Worm (Caenorhabditis elegans): Measurements from ENCODE around the gene ssp-33.
A peak's percentile ranks its signal among the peaks of the same experiment; 100 is the strongest.

Gene ssp-33

ce11 chrV:14685435-14686058, 25.6 kb upstream of the ssp-33 start, which contains the start of gene C47E8.4:
Gene C47E8.4, minus strand, starts transcription at chrV:14685485.
- TF ChIP-seq T22C8.4 (GFP tag; IDR thresholded peaks at IDR 0.05): 0 out of 2 replicates have a peak, but pooled peaks have one; percentile 50
- TF ChIP-seq ztf-23 (GFP tag; IDR thresholded peaks at IDR 0.05): peak; percentile 88
- no peak for TF ChIP-seq klf-2 (GFP tag; conservative IDR thresholded peaks at IDR 0.05)
- peak; percentile 69 for TF ChIP-seq flt-1 (GFP tag; IDR thresholded peaks at IDR 0.05)
- TF ChIP-seq cog-1 (tag; optimal IDR thresholded peaks at IDR 0.05): peak; percentile 90
- no peak for TF ChIP-seq tab-1 (GFP tag; IDR thresholded peaks at IDR 0.05)
- no peak for TF ChIP-seq ztf-29 (GFP tag; IDR thresholded peaks at IDR 0.05)

- TF ChIP-seq ztf-23 (GFP tag; IDR thresholded peaks at IDR 0.05) (no peak), klf-2 (GFP tag; conservative IDR thresholded peaks at IDR 0.05) (no peak), flt-1 (GFP tag; IDR thresholded peaks at IDR 0.05) (no peak), tab-1 (GFP tag; IDR thresholded peaks at IDR 0.05) (no peak), med-1 (GFP tag; optimal IDR thresholded peaks at IDR 0.05; ENCODE audit: insufficient read depth) (no peak)
Measured at ce11 chrV:14686231-14687105, 24.7 kb upstream of the ssp-33 start.

- no peak for TF ChIP-seq T22C8.4 (GFP tag; IDR thresholded peaks at IDR 0.05)
- TF ChIP-seq cog-1 (tag; optimal IDR thresholded peaks at IDR 0.05): no peak
- no peak for TF ChIP-seq tab-1 (GFP tag; IDR thresholded peaks at IDR 0.05)
Measured at ce11 chrV:14687106-14687964, 23.8 kb upstream of the ssp-33 start.

ce11 chrV:14688097-14688912, 22.9 kb upstream of the ssp-33 start, which contains the start of gene C47E8.11:
Gene C47E8.11, plus strand, starts transcription at chrV:14688616.
- TF ChIP-seq ztf-23 (GFP tag; IDR thresholded peaks at IDR 0.05) (no peak), cog-1 (tag; optimal IDR thresholded peaks at IDR 0.05) (no peak)

ce11 chrV:14689060-14689750, 22.0 kb upstream of the ssp-33 start, which contains the start of gene gasr-8:
Gene gasr-8, plus strand, starts transcription at chrV:14689110.
- TF ChIP-seq med-1 (GFP tag; optimal IDR thresholded peaks at IDR 0.05; ENCODE audit: insufficient read depth) (peak; percentile 2), T22C8.4 (GFP tag; IDR thresholded peaks at IDR 0.05) (peak; percentile 34; the same call in 1 of the 2 replicates), klf-2 (GFP tag; conservative IDR thresholded peaks at IDR 0.05) (0 out of 2 replicates have a peak, but pooled peaks have one; percentile 61), cog-1 (tag; optimal IDR thresholded peaks at IDR 0.05) (no peak), flt-1 (GFP tag; IDR thresholded peaks at IDR 0.05) (peak; percentile 88), ztf-23 (GFP tag; IDR thresholded peaks at IDR 0.05) (no peak), tab-1 (GFP tag; IDR thresholded peaks at IDR 0.05) (peak; percentile 79), ztf-29 (GFP tag; IDR thresholded peaks at IDR 0.05) (no peak)

ce11 chrV:14695713-14696112, 15.5 kb upstream of the ssp-33 start:
- TF ChIP-seq klf-2 (GFP tag; conservative IDR thresholded peaks at IDR 0.05) (no peak), med-1 (GFP tag; optimal IDR thresholded peaks at IDR 0.05; ENCODE audit: insufficient read depth) (no peak), flt-1 (GFP tag; IDR thresholded peaks at IDR 0.05) (no peak), tab-1 (GFP tag; IDR thresholded peaks at IDR 0.05) (no peak), cog-1 (tag; optimal IDR thresholded peaks at IDR 0.05) (no peak), T22C8.4 (GFP tag; IDR thresholded peaks at IDR 0.05) (no peak), ztf-29 (GFP tag; IDR thresholded peaks at IDR 0.05) (no peak), ztf-23 (GFP tag; IDR thresholded peaks at IDR 0.05) (no peak), ref-1 (GFP tag; conservative IDR thresholded peaks at IDR 0.05) (no peak)

ce11 chrV:14696604-14697307, 14.4 kb upstream of the ssp-33 start, which contains the start of gene unc-112:
Gene unc-112, minus strand, starts transcription at chrV:14696654.
- TF ChIP-seq ztf-29 (GFP tag; IDR thresholded peaks at IDR 0.05) (0 out of 2 replicates have a peak, but pooled peaks have one; percentile 31), ref-1 (GFP tag; conservative IDR thresholded peaks at IDR 0.05) (no peak), klf-2 (GFP tag; conservative IDR thresholded peaks at IDR 0.05) (0 out of 2 replicates have a peak, but pooled peaks have one; percentile 38), tab-1 (GFP tag; IDR thresholded peaks at IDR 0.05) (no peak), ztf-23 (GFP tag; IDR thresholded peaks at IDR 0.05) (peak; percentile 66; the same call in 1 of the 2 replicates), flt-1 (GFP tag; IDR thresholded peaks at IDR 0.05) (0 out of 2 replicates have a peak, but pooled peaks have one; percentile 11), T22C8.4 (GFP tag; IDR thresholded peaks at IDR 0.05) (no peak), cog-1 (tag; optimal IDR thresholded peaks at IDR 0.05) (peak; percentile 92), med-1 (GFP tag; optimal IDR thresholded peaks at IDR 0.05; ENCODE audit: insufficient read depth) (no peak)

Data from whole organism, midembryonic.